Worm (Caenorhabditis elegans): ENCODE data around the gene F23A7.8.
A peak's percentile ranks its signal among the peaks of the same experiment; 100 is the strongest.

Gene F23A7.8

DNA sequence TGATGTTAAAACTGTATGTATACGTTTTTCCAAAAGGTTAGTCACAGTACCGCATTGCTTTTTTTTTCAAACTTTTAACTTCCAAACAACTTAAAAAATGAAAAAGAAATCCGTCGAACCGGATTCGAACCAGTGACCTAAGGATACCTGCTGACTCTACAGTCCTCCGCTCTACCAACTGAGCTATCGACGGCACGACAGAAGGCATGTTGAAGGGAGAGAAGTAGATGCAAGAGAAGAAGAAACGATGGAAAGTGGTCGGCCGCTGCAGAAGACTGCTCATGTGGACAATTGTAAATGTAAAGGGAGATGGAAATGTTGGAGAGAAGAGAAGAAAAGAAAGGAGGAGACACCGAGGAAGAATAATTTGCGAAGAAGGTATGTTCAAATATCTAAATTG lies 3.5 kb upstream of the F23A7.8 start (continued):
- peak; percentile 44 for TF ChIP-seq fkh-10 (GFP tag; optimal IDR thresholded peaks at IDR 0.05)
- TF ChIP-seq T20F7.1 (GFP tag; optimal IDR thresholded peaks at IDR 0.05) = peak; percentile 80
- peak; percentile 93 for TF ChIP-seq hlh-30 (tag; optimal IDR thresholded peaks at IDR 0.05; ENCODE audit: insufficient read depth)
- TF ChIP-seq lin-38 (GFP tag; IDR thresholded peaks at IDR 0.05) = peak; percentile 86
- no peak for TF ChIP-seq skn-1 (tag; optimal IDR thresholded peaks at IDR 0.05)
- peak; percentile 2 to 59 for TF ChIP-seq unc-62 (GFP tag; optimal IDR thresholded peaks at IDR 0.05 in 1 of 2)
- TF ChIP-seq unc-62 (tag; optimal IDR thresholded peaks at IDR 0.05) = no peak
- peak; percentile 87 for TF ChIP-seq F10B5.3 (tag; optimal IDR thresholded peaks at IDR 0.05)
- peak; percentile 71 to 80 for TF ChIP-seq lsy-2 (tag; optimal IDR thresholded peaks at IDR 0.05)
- peak; percentile 99 for TF ChIP-seq hmg-1.1 (GFP tag; IDR thresholded peaks at IDR 0.05)
- peak in 1 of 2 experiments; percentile 28 for TF ChIP-seq mdl-1 (tag; optimal IDR thresholded peaks at IDR 0.05)
- TF ChIP-seq mes-2 (tag; optimal IDR thresholded peaks at IDR 0.05; ENCODE audit: poor library complexity, severe bottlenecking) = peak; percentile 94
- peak; percentile 76 for TF ChIP-seq nhr-48 (tag; optimal IDR thresholded peaks at IDR 0.05)
- no peak for TF ChIP-seq daf-12 (tag; optimal IDR thresholded peaks at IDR 0.05)
- TF ChIP-seq egl-27 (tag; optimal IDR thresholded peaks at IDR 0.05) = no peak
- TF ChIP-seq zip-2 (tag; optimal IDR thresholded peaks at IDR 0.05) = peak; percentile 89
- peak; percentile 96 for TF ChIP-seq duxl-1 (tag; optimal IDR thresholded peaks at IDR 0.05; ENCODE audit: poor library complexity)
- TF ChIP-seq cey-2 (tag; optimal IDR thresholded peaks at IDR 0.05; ENCODE audit: borderline replicate concordance, insufficient read depth) = peak; percentile 47
- TF ChIP-seq ZK337.2 (GFP tag; IDR thresholded peaks at IDR 0.05) = peak; percentile 90
- peak; percentile 91 for TF ChIP-seq F44E2.7 (GFP tag; IDR thresholded peaks at IDR 0.05)
- TF ChIP-seq spr-1 (tag; optimal IDR thresholded peaks at IDR 0.05) = peak; percentile 89
- TF ChIP-seq nhr-76 (tag; optimal IDR thresholded peaks at IDR 0.05) = no peak
- TF ChIP-seq mep-1 (tag; optimal IDR thresholded peaks at IDR 0.05) = peak; percentile 93
- peak; percentile 57 for TF ChIP-seq gei-8 (GFP tag; optimal IDR thresholded peaks at IDR 0.05)
- TF ChIP-seq egl-43 (GFP tag; IDR thresholded peaks at IDR 0.05) = peak; percentile 99
- peak; percentile 82 for TF ChIP-seq nhr-77 (tag; optimal IDR thresholded peaks at IDR 0.05)
- peak; percentile 79 for TF ChIP-seq php-3 (GFP tag; IDR thresholded peaks at IDR 0.05)
- peak; percentile 66 for TF ChIP-seq nhr-111 (GFP tag; optimal IDR thresholded peaks at IDR 0.05)
- peak; percentile 90 for TF ChIP-seq lin-1 (GFP tag; IDR thresholded peaks at IDR 0.05)
- peak; percentile 26 for TF ChIP-seq nhr-10 (tag; optimal IDR thresholded peaks at IDR 0.05)
- TF ChIP-seq vab-7 (GFP tag; IDR thresholded peaks at IDR 0.05) = peak; percentile 97
- TF ChIP-seq dpl-1 (GFP tag; optimal IDR thresholded peaks at IDR 0.05) = peak; percentile 59
- peak; percentile 78 for TF ChIP-seq mdt-29 (GFP tag; IDR thresholded peaks at IDR 0.05)
- TF ChIP-seq ztf-11 (tag; optimal IDR thresholded peaks at IDR 0.05) = no peak
- peak; percentile 89 for TF ChIP-seq dve-1 (tag; optimal IDR thresholded peaks at IDR 0.05; ENCODE audit: insufficient read depth)
- peak; percentile 78 for TF ChIP-seq spr-3 (GFP tag; optimal IDR thresholded peaks at IDR 0.05)
- peak; percentile 87 for TF ChIP-seq lin-29 (GFP tag; IDR thresholded peaks at IDR 0.05)
- peak; percentile 53 for TF ChIP-seq nhr-11 (tag; optimal IDR thresholded peaks at IDR 0.05)
- no peak for TF ChIP-seq lin-15B (tag; optimal IDR thresholded peaks at IDR 0.05)
- peak; percentile 62 for TF ChIP-seq nhr-28 (tag; optimal IDR thresholded peaks at IDR 0.05)
- peak; percentile 63 for TF ChIP-seq ces-1 (GFP tag; optimal IDR thresholded peaks at IDR 0.05)
- TF ChIP-seq snpc-4 (tag; optimal IDR thresholded peaks at IDR 0.05) = peak; percentile 31
- TF ChIP-seq pha-4 (GFP tag; IDR thresholded peaks at IDR 0.05) = peak; percentile 98
- TF ChIP-seq pha-4 (tag; optimal IDR thresholded peaks at IDR 0.05) = no peak
- TF ChIP-seq ceh-20 (GFP tag; IDR thresholded peaks at IDR 0.05) = peak; percentile 93
- TF ChIP-seq zfp-3 (GFP tag; conservative IDR thresholded peaks at IDR 0.05) = peak; percentile 85
- peak; percentile 89 for TF ChIP-seq dmd-6 (GFP tag; IDR thresholded peaks at IDR 0.05)
- peak; percentile 75 for TF ChIP-seq mxl-3 (GFP tag; optimal IDR thresholded peaks at IDR 0.05)
- TF ChIP-seq ceh-82 (tag; optimal IDR thresholded peaks at IDR 0.05) = no peak
- peak; percentile 85 for TF ChIP-seq daf-19 (GFP tag; conservative IDR thresholded peaks at IDR 0.05)
- 0 out of 2 replicates have a peak, but pooled peaks have one; percentile 66 for TF ChIP-seq daf-8 (GFP tag; IDR thresholded peaks at IDR 0.05)
